Fruit fly (Drosophila melanogaster): ENCODE results near the gene TwdlF.

DNA sequence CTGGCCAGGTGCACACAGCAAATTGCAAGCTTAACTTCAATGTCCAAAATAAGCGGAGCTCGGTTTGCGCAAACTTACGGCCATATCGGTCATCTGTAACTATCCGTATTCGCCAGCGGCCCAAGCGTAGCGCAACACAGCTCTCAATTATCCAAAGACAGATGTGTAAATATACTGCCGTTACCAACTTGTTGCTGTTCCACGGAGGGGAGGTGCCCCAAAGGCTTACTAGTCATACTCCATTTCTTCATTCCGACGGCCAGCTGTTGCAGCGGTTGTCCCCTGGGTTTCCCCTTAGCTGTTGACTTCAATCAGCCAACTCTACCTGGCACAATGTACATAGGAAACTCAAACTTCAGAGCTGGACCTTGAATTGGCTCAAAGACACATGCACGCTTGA, 26.8 kb upstream of the TwdlF start, which contains the start of gene CG31516:
- TF ChIP-seq jim (GFP tag; optimal IDR thresholded peaks at IDR 0.05) (no peak), Sp1 (GFP tag; optimal IDR thresholded peaks at IDR 0.05) (no peak), Dfd (GFP tag; optimal IDR thresholded peaks at IDR 0.05) (no peak), fru (GFP tag; optimal IDR thresholded peaks at IDR 0.05) (no peak), tai (GFP tag; optimal IDR thresholded peaks at IDR 0.05) (no peak), Jra (GFP tag; optimal IDR thresholded peaks at IDR 0.05) (no peak), dsf (GFP tag; optimal IDR thresholded peaks at IDR 0.05; ENCODE audit: borderline replicate concordance) (no peak), CG32264 (GFP tag; optimal IDR thresholded peaks at IDR 0.05) (no peak)
